Fruit fly (Drosophila melanogaster) whole organism, embryonic: ENCODE measurements around the gene mts.

Source experiments
- CG10321 ChIP-seq: fragments of 200-800 bp; sonication (Bioruptor generic); IDR thresholded peaks from 2 replicates; pipeline ENCODE4 v1.3.6; 2022; ENCODE audit warnings: missing biosample characterization, missing genetic modification characterization
- CG11696 ChIP-seq: fragments of 200-800 bp; sonication (Bioruptor generic); IDR thresholded peaks from 2 replicates; pipeline ENCODE4 v1.3.6; 2022; ENCODE audit warnings: missing biosample characterization, missing genetic modification characterization
- CG12659 ChIP-seq: fragments of 200-800 bp; sonication (Bioruptor generic); optimal IDR thresholded peaks from 3 replicates; lab custom pipeline; 2017; ENCODE audit warnings: mild to moderate bottlenecking, missing biosample characterization, missing genetic modification reagents, missing genetic modification characterization
- CG14014 ChIP-seq: fragments of 200-800 bp; sonication (Bioruptor generic); IDR thresholded peaks from 2 replicates; pipeline ENCODE4 v1.3.6; 2022; ENCODE audit warnings: missing biosample characterization, missing genetic modification characterization
- CG14667 ChIP-seq: fragments of 200-800 bp; sonication (Bioruptor generic); IDR thresholded peaks from 2 replicates; pipeline ENCODE4 v1.3.6; 2022; ENCODE audit warnings: missing biosample characterization, missing genetic modification characterization
- CG1529 ChIP-seq: fragments of 200-800 bp; sonication (Bioruptor generic); optimal IDR thresholded peaks from 3 replicates; lab custom pipeline; 2018; ENCODE audit warnings: missing biosample characterization, missing genetic modification characterization
- CG15601 ChIP-seq: fragments of 200-800 bp; sonication (Bioruptor generic); optimal IDR thresholded peaks from 3 replicates; lab custom pipeline; 2019; ENCODE audit warnings: missing biosample characterization, mild to moderate bottlenecking, missing genetic modification characterization, moderate library complexity
- CG17359 ChIP-seq: fragments of 200-800 bp; sonication (Bioruptor generic); optimal IDR thresholded peaks from 3 replicates; lab custom pipeline; 2018; ENCODE audit warnings: missing biosample characterization, mild to moderate bottlenecking, missing genetic modification characterization, moderate library complexity
- CG31365 ChIP-seq: fragments of 200-800 bp; sonication (Bioruptor generic); optimal IDR thresholded peaks from 2 replicates; lab custom pipeline; 2018; ENCODE audit warnings: missing biosample characterization, mild to moderate bottlenecking, missing genetic modification characterization
- CG3281 ChIP-seq: fragments of 200-800 bp; sonication (Bioruptor generic); optimal IDR thresholded peaks from 3 replicates; lab custom pipeline; 2017; ENCODE audit warnings: missing biosample characterization, mild to moderate bottlenecking, missing genetic modification characterization
- CG34224 ChIP-seq: fragments of 200-800 bp; sonication (Bioruptor generic); IDR thresholded peaks from 3 replicates; pipeline ENCODE4 v1.3.6; 2022; ENCODE audit warnings: missing biosample characterization, missing genetic modification characterization; ENCODE audit not compliant: partially characterized antibody
- CG3995 ChIP-seq: fragments of 200-800 bp; sonication (Bioruptor generic); optimal IDR thresholded peaks from 3 replicates; lab custom pipeline; 2016; ENCODE audit warnings: missing biosample characterization, missing genetic modification characterization
- CG4617 ChIP-seq: fragments of 200-800 bp; sonication (Bioruptor generic); optimal IDR thresholded peaks from 3 replicates; lab custom pipeline; 2016; ENCODE audit warnings: missing biosample characterization, missing genetic modification characterization, borderline replicate concordance
- CG4730 ChIP-seq: fragments of 200-800 bp; sonication (Bioruptor generic); IDR thresholded peaks from 2 replicates; pipeline ENCODE4 v1.3.6; 2022; ENCODE audit warnings: missing biosample characterization, missing genetic modification characterization
- CG5180 ChIP-seq: fragments of 200-800 bp; sonication (Bioruptor generic); optimal IDR thresholded peaks from 3 replicates; lab custom pipeline; 2017; ENCODE audit warnings: missing biosample characterization, missing genetic modification characterization, mild to moderate bottlenecking, moderate library complexity, missing genetic modification reagents
- CG6689 ChIP-seq: fragments of 200-800 bp; sonication (Bioruptor generic); IDR thresholded peaks from 2 replicates; pipeline ENCODE4 v1.3.6; 2022; ENCODE audit warnings: missing biosample characterization, missing genetic modification characterization
- CG9797 ChIP-seq: fragments of 200-800 bp; sonication (Bioruptor generic); optimal IDR thresholded peaks from 3 replicates; lab custom pipeline; 2018; ENCODE audit warnings: missing biosample characterization, mild to moderate bottlenecking, missing genetic modification characterization
- CoRest ChIP-seq: fragments of 200-800 bp; sonication (Bioruptor generic); optimal IDR thresholded peaks from 3 replicates; lab custom pipeline; 2018; ENCODE audit warnings: missing biosample characterization, mild to moderate bottlenecking, missing genetic modification characterization, moderate library complexity
- CrebB ChIP-seq: fragments of 200-800 bp; sonication (Bioruptor generic); optimal IDR thresholded peaks from 3 replicates; lab custom pipeline; 2018; ENCODE audit warnings: missing biosample characterization, mild to moderate bottlenecking, missing genetic modification characterization
- D19B ChIP-seq: fragments of 200-800 bp; sonication (Bioruptor generic); optimal IDR thresholded peaks from 2 replicates; lab custom pipeline; 2017; ENCODE audit warnings: missing biosample characterization, mild to moderate bottlenecking, missing genetic modification characterization
- H15 ChIP-seq: fragments of 200-800 bp; sonication (Bioruptor generic); IDR thresholded peaks from 3 replicates; pipeline ENCODE4 v1.3.6; 2022; ENCODE audit warnings: missing biosample characterization, missing genetic modification characterization
- HLH3B ChIP-seq: fragments of 200-800 bp; sonication (Bioruptor generic); IDR thresholded peaks from 2 replicates; pipeline ENCODE4 v1.3.6; 2022; ENCODE audit warnings: missing biosample characterization, missing genetic modification characterization
- HmgD ChIP-seq: fragments of 200-800 bp; sonication (Bioruptor generic); optimal IDR thresholded peaks from 3 replicates; lab custom pipeline; 2016; ENCODE audit warnings: missing biosample characterization, missing genetic modification characterization
- Mad ChIP-seq: fragments of 200-800 bp; sonication (Bioruptor generic); optimal IDR thresholded peaks from 2 replicates; lab custom pipeline; 2016; ENCODE audit warnings: missing biosample characterization, missing genetic modification characterization
- Max ChIP-seq: fragments of 200-800 bp; sonication (Bioruptor generic); optimal IDR thresholded peaks from 2 replicates; lab custom pipeline; 2016; ENCODE audit warnings: missing biosample characterization, mild to moderate bottlenecking, missing genetic modification characterization
- Med ChIP-seq: fragments of 200-800 bp; sonication (Bioruptor generic); peaks from one replicate; lab custom pipeline; 2016; ENCODE audit warnings: missing biosample characterization, missing genetic modification characterization, mild to moderate bottlenecking, inconsistent platforms, moderate library complexity
- Rfx ChIP-seq: fragments of 200-800 bp; sonication (Bioruptor generic); IDR thresholded peaks from 2 replicates; pipeline ENCODE4 v1.3.6; 2022; ENCODE audit warnings: missing biosample characterization, missing genetic modification characterization
- Sry-β ChIP-seq: fragments of 200-800 bp; sonication (Bioruptor generic); optimal IDR thresholded peaks from 2 replicates; lab custom pipeline; 2018; ENCODE audit warnings: missing biosample characterization, mild to moderate bottlenecking, missing genetic modification characterization, moderate library complexity
- cas ChIP-seq: fragments of 200-800 bp; sonication (Bioruptor generic); IDR thresholded peaks from 2 replicates; pipeline ENCODE4 v1.3.6; 2022; ENCODE audit warnings: missing biosample characterization, missing genetic modification characterization
- chif ChIP-seq, 2 experiments: fragments of 200-800 bp; sonication (Bioruptor generic); optimal IDR thresholded peaks; 3 replicates each; lab custom pipeline; 2016; ENCODE audit warnings: missing biosample characterization in 2 of 2, missing genetic modification characterization in 2 of 2
- chinmo ChIP-seq: fragments of 200-800 bp; sonication (Bioruptor generic); IDR thresholded peaks from 4 replicates; pipeline ENCODE4 v1.3.6; 2022; ENCODE audit warnings: missing biosample characterization, missing genetic modification characterization; ENCODE audit not compliant: partially characterized antibody
- crol ChIP-seq: fragments of 200-800 bp; sonication (Bioruptor generic); IDR thresholded peaks from 2 replicates; pipeline ENCODE4 v1.3.6; 2022; ENCODE audit warnings: missing biosample characterization, missing genetic modification characterization
- da ChIP-seq: fragments of 200-800 bp; sonication (Bioruptor generic); optimal IDR thresholded peaks from 2 replicates; lab custom pipeline; 2016; ENCODE audit warnings: missing biosample characterization, missing genetic modification characterization
- danr ChIP-seq: fragments of 200-800 bp; sonication (Bioruptor generic); IDR thresholded peaks from 2 replicates; pipeline ENCODE4 v1.3.6; 2022; ENCODE audit warnings: missing biosample characterization, missing genetic modification characterization
- dimm ChIP-seq: fragments of 200-800 bp; sonication (Bioruptor generic); IDR thresholded peaks from 2 replicates; pipeline ENCODE4 v1.3.6; 2022; ENCODE audit warnings: missing biosample characterization, missing genetic modification characterization
- dm ChIP-seq: fragments of 200-800 bp; sonication (Bioruptor generic); optimal IDR thresholded peaks from 3 replicates; lab custom pipeline; 2016; ENCODE audit warnings: missing biosample characterization, missing genetic modification characterization
- ken ChIP-seq: fragments of 200-800 bp; sonication (Bioruptor generic); IDR thresholded peaks from 3 replicates; pipeline ENCODE4 v1.3.6; 2022; ENCODE audit warnings: missing biosample characterization, missing genetic modification characterization
- lmd ChIP-seq: fragments of 200-800 bp; sonication (Bioruptor generic); IDR thresholded peaks from 2 replicates; pipeline ENCODE4 v1.3.6; 2022; ENCODE audit warnings: missing biosample characterization, missing genetic modification characterization
- lov ChIP-seq, 2 experiments: fragments of 200-800 bp in 1 of 2; fragments of >200 bp in 1 of 2; sonication (Bioruptor generic) in 1 of 2; IDR thresholded peaks in 1 of 2; optimal IDR thresholded peaks in 1 of 2; 2 replicates in 1 of 2; 3 replicates in 1 of 2; pipeline versions ENCODE4 v1.3.6 to Lab custom; 2017 to 2022; ENCODE audit warnings: missing biosample characterization in 1 of 2, missing genetic modification characterization in 1 of 2
- mirr ChIP-seq: fragments of 200-800 bp; sonication (Bioruptor generic); optimal IDR thresholded peaks from 3 replicates; lab custom pipeline; 2018; ENCODE audit warnings: missing biosample characterization, mild to moderate bottlenecking, missing genetic modification characterization
- mld ChIP-seq: fragments of 200-800 bp; sonication (Bioruptor generic); IDR thresholded peaks from 3 replicates; pipeline ENCODE4 v1.3.6; 2022; ENCODE audit warnings: missing biosample characterization, missing genetic modification characterization; ENCODE audit not compliant: partially characterized antibody
- pita ChIP-seq: fragments of 200-800 bp; sonication (Bioruptor generic); optimal IDR thresholded peaks from 2 replicates; lab custom pipeline; 2017; ENCODE audit warnings: missing biosample characterization, mild to moderate bottlenecking, missing genetic modification characterization
- sens ChIP-seq: fragments of 200-800 bp; sonication (Bioruptor generic); peaks from one replicate; lab custom pipeline; 2016; ENCODE audit warnings: missing biosample characterization, missing genetic modification characterization
- shn ChIP-seq: fragments of 200-800 bp; sonication (Bioruptor generic); optimal IDR thresholded peaks from 3 replicates; lab custom pipeline; 2016; ENCODE audit warnings: missing biosample characterization, missing genetic modification characterization
- sim ChIP-seq: fragments of 200-800 bp; sonication (Bioruptor generic); IDR thresholded peaks from 2 replicates; pipeline ENCODE4 v1.3.6; 2022; ENCODE audit warnings: missing biosample characterization, missing genetic modification characterization
- stwl ChIP-seq: fragments of 200-800 bp; sonication (Bioruptor generic); optimal IDR thresholded peaks from 3 replicates; lab custom pipeline; 2018; ENCODE audit warnings: missing biosample characterization, mild to moderate bottlenecking, missing genetic modification characterization, moderate library complexity
- ttk ChIP-seq: fragments of 200-800 bp; sonication (Bioruptor generic); IDR thresholded peaks from 2 replicates; pipeline ENCODE4 v2.1.2; 2022; ENCODE audit warnings: missing biosample characterization, missing genetic modification characterization
- unc-4 ChIP-seq: fragments of 200-800 bp; sonication (Bioruptor generic); IDR thresholded peaks from 2 replicates; pipeline ENCODE4 v1.3.6; 2022; ENCODE audit warnings: missing biosample characterization, missing genetic modification characterization; ENCODE audit not compliant: partially characterized antibody
- vnd ChIP-seq: fragments of 200-800 bp; sonication (Bioruptor generic); IDR thresholded peaks from 3 replicates; pipeline ENCODE4 v1.3.6; 2022; ENCODE audit warnings: missing biosample characterization, missing genetic modification characterization; ENCODE audit not compliant: partially characterized antibody
- vvl ChIP-seq: fragments of 200-800 bp; sonication (Bioruptor generic); IDR thresholded peaks from 2 replicates; pipeline ENCODE4 v1.3.6; 2022; ENCODE audit warnings: missing biosample characterization, missing genetic modification characterization
- z ChIP-seq: fragments of 200-800 bp; sonication (Bioruptor generic); IDR thresholded peaks from 3 replicates; pipeline ENCODE4 v1.3.6; 2022; ENCODE audit warnings: missing biosample characterization, missing genetic modification characterization

The mts gene

dm6 chr2L:7809699-7810088 lies 17.8 kb upstream of the mts start (continued):
- TF ChIP-seq CG10321 (GFP tag; lab: Robert Waterston, UW) (no peak), crol (GFP tag; lab: Robert Waterston, UW) (peak; percentile 96), CG31365 (tag; lab: Kevin White, UChicago) (no peak), chif (GFP tag; optimal IDR thresholded peaks at IDR 0.05; lab: Kevin White, UChicago) (no peak), danr (GFP tag; lab: Robert Waterston, UW) (no peak), mld (GFP tag; lab: Robert Waterston, UW) (no peak), CG4730 (GFP tag; lab: Robert Waterston, UW) (no peak), da (no peak), stwl (tag; lab: Kevin White, UChicago) (no peak), HmgD (GFP tag; lab: Kevin White, UChicago) (peak; percentile 61), pita (GFP tag; lab: Kevin White, UChicago) (no peak), vvl (GFP tag; lab: Robert Waterston, UW) (peak; percentile 49; the same call in 1 of the 2 replicates), CG17359 (tag; lab: Kevin White, UChicago) (no peak), CG4617 (no peak), Mad (GFP tag; lab: Kevin White, UChicago) (no peak), chinmo (GFP tag; lab: Robert Waterston, UW) (peak; percentile 99; the same call in 3 of the 4 replicates), ttk (no peak), Max (GFP tag; lab: Kevin White, UChicago) (no peak), vnd (no peak), Rfx (GFP tag; lab: Robert Waterston, UW) (peak; percentile 45; the same call in 1 of the 2 replicates), sim (no peak), CoRest (tag; lab: Kevin White, UChicago) (peak; percentile 2), CG12659 (GFP tag; lab: Kevin White, UChicago) (peak; percentile 50), CrebB (tag; lab: Kevin White, UChicago) (no peak), CG34224 (no peak), unc-4 (GFP tag; lab: Robert Waterston, UW) (peak; percentile 17; the same call in 1 of the 2 replicates), CG14667 (no peak), CG5180 (GFP tag; lab: Kevin White, UChicago) (no peak), CG6689 (GFP tag; lab: Robert Waterston, UW) (no peak), CG15601 (tag; lab: Kevin White, UChicago) (no peak), D19B (GFP tag; lab: Kevin White, UChicago) (no peak), H15 (GFP tag; lab: Robert Waterston, UW) (no peak), CG11696 (GFP tag; lab: Robert Waterston, UW) (no peak), sens (peak; percentile 91), CG3281 (GFP tag; lab: Kevin White, UChicago) (peak; percentile 28), z (GFP tag; lab: Robert Waterston, UW) (peak; percentile 66; the same call in 2 of the 3 replicates), CG1529 (GFP tag; lab: Kevin White, UChicago) (no peak), dimm (GFP tag; lab: Robert Waterston, UW) (no peak), shn (GFP tag; lab: Kevin White, UChicago) (no peak), HLH3B (GFP tag; lab: Robert Waterston, UW) (no peak), lov (optimal IDR thresholded peaks at IDR 0.05; lab: Kevin White, UChicago) (no peak), lov (GFP tag; IDR thresholded peaks at IDR 0.05; lab: Robert Waterston, UW) (no peak), Sry-β (GFP tag; lab: Kevin White, UChicago) (no peak), CG9797 (GFP tag; lab: Kevin White, UChicago) (peak; percentile 23), dm (GFP tag; lab: Kevin White, UChicago) (no peak), Med (GFP tag; lab: Kevin White, UChicago) (peak; percentile 91), cas (GFP tag; lab: Robert Waterston, UW) (no peak), lmd (GFP tag; lab: Robert Waterston, UW) (no peak), CG14014 (GFP tag; lab: Robert Waterston, UW) (peak; percentile 19; the same call in 1 of the 2 replicates), ken (GFP tag; lab: Robert Waterston, UW) (no peak), CG3995 (GFP tag; lab: Kevin White, UChicago) (no peak), mirr (GFP tag; lab: Kevin White, UChicago) (peak; percentile 89)
